Worm (Caenorhabditis elegans) whole organism, L1 larva: ENCODE measurements around the gene twf-2.

ENCODE experiments used
- C34B4.2 ChIP-seq: sonication (generic microtip); optimal IDR thresholded peaks from 2 replicates; lab custom pipeline; 2017; ENCODE audit warnings: mild to moderate bottlenecking, missing genetic modification characterization, missing compliant biosample characterization
- alr-1 ChIP-seq: fragments of 200-800 bp; sonication (Bioruptor generic); optimal IDR thresholded peaks from 2 replicates; lab custom pipeline; 2018; ENCODE audit warnings: borderline replicate concordance, mild to moderate bottlenecking, missing genetic modification characterization, missing compliant biosample characterization
- blmp-1 ChIP-seq: fragments of 150-350 bp; optimal IDR thresholded peaks from 2 replicates; lab custom pipeline; 2014; ENCODE audit warnings: missing biosample characterization, missing genetic modification characterization
- ceh-63 ChIP-seq: fragments of 200-800 bp; sonication (Bioruptor generic); optimal IDR thresholded peaks from 2 replicates; lab custom pipeline; 2018; ENCODE audit warnings: mild to moderate bottlenecking, missing genetic modification characterization, missing compliant biosample characterization
- ceh-8 ChIP-seq: fragments of 200-800 bp; sonication (Bioruptor generic); optimal IDR thresholded peaks from 2 replicates; lab custom pipeline; 2018; ENCODE audit warnings: mild to moderate bottlenecking, missing genetic modification characterization, moderate library complexity, missing compliant biosample characterization
- ceh-82 ChIP-seq, 3 experiments: fragments of 150-350 bp in 1 of 3; sonication (generic microtip) in 2 of 3; optimal IDR thresholded peaks; 2 replicates each; lab custom pipeline; 2014 to 2017; ENCODE audit warnings: missing biosample characterization in 3 of 3, missing genetic modification characterization in 3 of 3
- ces-1 ChIP-seq: fragments of 150-350 bp; optimal IDR thresholded peaks from 2 replicates; lab custom pipeline; 2014; ENCODE audit warnings: missing biosample characterization, missing genetic modification reagents, missing genetic modification characterization
- dpl-1 ChIP-seq, 3 experiments: fragments of 150-350 bp in 2 of 3; sonication (generic microtip) in 1 of 3; optimal IDR thresholded peaks; 2 replicates each; lab custom pipeline; 2014 to 2017; ENCODE audit warnings: missing biosample characterization in 3 of 3, missing genetic modification characterization in 3 of 3, missing genetic modification reagents in 3 of 3
- dsc-1 ChIP-seq: sonication (generic microtip); optimal IDR thresholded peaks from 2 replicates; lab custom pipeline; 2016; ENCODE audit warnings: mild to moderate bottlenecking, missing genetic modification characterization, missing compliant biosample characterization
- efl-1 ChIP-seq, 4 experiments: fragments of 150-350 bp; optimal IDR thresholded peaks in 3 of 4; peaks in 1 of 4; 1 replicate in 1 of 4; 2 replicates in 3 of 4; lab custom pipeline; 2014; ENCODE audit warnings: missing biosample characterization in 2 of 4, missing genetic modification characterization in 2 of 4, missing genetic modification reagents in 2 of 4
- egl-13 ChIP-seq: sonication (generic microtip); optimal IDR thresholded peaks from 2 replicates; lab custom pipeline; 2016; ENCODE audit warnings: missing genotype, missing genetic modification reagents, missing genetic modification characterization, missing compliant biosample characterization
- elt-2 ChIP-seq: sonication (generic microtip); optimal IDR thresholded peaks from 2 replicates; lab custom pipeline; 2016; ENCODE audit warnings: missing genetic modification characterization, mild to moderate bottlenecking, inconsistent platforms, missing compliant biosample characterization, missing genetic modification reagents
- elt-3 ChIP-seq, 6 experiments: fragments of 150-350 bp in 1 of 6; sonication (generic microtip); optimal IDR thresholded peaks; 2 replicates each; lab custom pipeline; 2017 to 2018; ENCODE audit warnings: missing biosample characterization in 6 of 6, missing genetic modification characterization in 6 of 6, inconsistent platforms in 1 of 6
- ets-5 ChIP-seq: fragments of 200-800 bp; sonication (Bioruptor generic); IDR thresholded peaks from 2 replicates; pipeline ENCODE4 v1.3.6; 2022; ENCODE audit warnings: missing genetic modification characterization, missing compliant biosample characterization
- fkh-10 ChIP-seq: sonication (generic microtip); optimal IDR thresholded peaks from 2 replicates; lab custom pipeline; 2017; ENCODE audit warnings: missing biosample characterization, missing genetic modification reagents, missing genetic modification characterization
- fkh-4 ChIP-seq: sonication (generic microtip); optimal IDR thresholded peaks from 2 replicates; lab custom pipeline; 2016; ENCODE audit warnings: missing compliant biosample characterization, missing genetic modification characterization, borderline replicate concordance
- irx-1 ChIP-seq: sonication (generic microtip); optimal IDR thresholded peaks from 2 replicates; lab custom pipeline; 2016; ENCODE audit warnings: missing genetic modification characterization, missing compliant biosample characterization
- isw-1 ChIP-seq: fragments of 200-800 bp; sonication (Bioruptor generic); IDR thresholded peaks from 2 replicates; pipeline ENCODE4 v1.3.6; 2022; ENCODE audit warnings: missing genetic modification characterization, missing compliant biosample characterization
- jun-1 ChIP-seq: fragments of 150-350 bp; optimal IDR thresholded peaks from 2 replicates; lab custom pipeline; 2014; ENCODE audit warnings: missing biosample characterization, missing genetic modification reagents, missing genetic modification characterization
- lin-14 ChIP-seq: fragments of 200-800 bp; sonication (Bioruptor generic); optimal IDR thresholded peaks from 2 replicates; lab custom pipeline; 2018; ENCODE audit warnings: mild to moderate bottlenecking, missing genetic modification characterization, moderate library complexity, missing compliant biosample characterization
- lin-35 ChIP-seq, 2 experiments: fragments of 150-350 bp; optimal IDR thresholded peaks; 2 replicates each; lab custom pipeline; 2014; ENCODE audit warnings: missing biosample characterization in 2 of 2, missing genetic modification characterization in 2 of 2, missing genetic modification reagents in 2 of 2
- lsy-2 ChIP-seq, 2 experiments: fragments of 150-350 bp; optimal IDR thresholded peaks; 2 replicates each; lab custom pipeline; 2014; ENCODE audit warnings: missing biosample characterization in 2 of 2, missing genetic modification characterization in 2 of 2
- mef-2 ChIP-seq: fragments of 150-350 bp; optimal IDR thresholded peaks from 2 replicates; lab custom pipeline; 2014; ENCODE audit warnings: missing biosample characterization, missing genetic modification characterization
- mep-1 ChIP-seq: fragments of 150-350 bp; optimal IDR thresholded peaks from 2 replicates; lab custom pipeline; 2014; ENCODE audit warnings: missing biosample characterization, missing genetic modification characterization
- nhr-19 ChIP-seq: fragments of 200-800 bp; sonication (Bioruptor generic); conservative IDR thresholded peaks from 2 replicates; pipeline ENCODE4 v1.3.6; 2022; ENCODE audit warnings: missing genetic modification characterization, missing compliant biosample characterization
- nhr-20 ChIP-seq: sonication (generic microtip); optimal IDR thresholded peaks from 2 replicates; lab custom pipeline; 2016; ENCODE audit warnings: mild to moderate bottlenecking, missing genetic modification characterization, missing compliant biosample characterization
- nhr-237 ChIP-seq: fragments of 150-350 bp; optimal IDR thresholded peaks from 2 replicates; lab custom pipeline; 2014; ENCODE audit warnings: missing biosample characterization, missing genetic modification characterization
- nhr-47 ChIP-seq: sonication (generic microtip); optimal IDR thresholded peaks from 2 replicates; lab custom pipeline; 2016; ENCODE audit warnings: mild to moderate bottlenecking, missing genetic modification characterization, moderate library complexity, missing compliant biosample characterization
- nhr-71 ChIP-seq: sonication (generic microtip); optimal IDR thresholded peaks from 2 replicates; lab custom pipeline; 2016; ENCODE audit warnings: mild to moderate bottlenecking, missing genetic modification characterization, moderate library complexity, missing compliant biosample characterization
- nhr-85 ChIP-seq: sonication (generic microtip); peaks from one replicate; lab custom pipeline; 2016; ENCODE audit warnings: missing genetic modification characterization, inconsistent platforms, missing compliant biosample characterization
- nhr-90 ChIP-seq: sonication (generic microtip); optimal IDR thresholded peaks from 2 replicates; lab custom pipeline; 2016; ENCODE audit warnings: mild to moderate bottlenecking, missing genetic modification characterization, missing compliant biosample characterization; ENCODE audit not compliant: poor library complexity
- rnt-1 ChIP-seq: sonication (generic microtip); optimal IDR thresholded peaks from 2 replicates; lab custom pipeline; 2016; ENCODE audit warnings: mild to moderate bottlenecking, missing genetic modification characterization, moderate library complexity, missing compliant biosample characterization
- snu-23 ChIP-seq: sonication (generic microtip); optimal IDR thresholded peaks from 2 replicates; lab custom pipeline; 2016; ENCODE audit warnings: missing genetic modification characterization, missing compliant biosample characterization
- sox-4 ChIP-seq: sonication (generic microtip); optimal IDR thresholded peaks from 2 replicates; lab custom pipeline; 2016; ENCODE audit warnings: missing genetic modification characterization, missing compliant biosample characterization
- sptf-1 ChIP-seq: fragments of 150-350 bp; optimal IDR thresholded peaks from 2 replicates; lab custom pipeline; 2014; ENCODE audit warnings: missing biosample characterization, missing genetic modification characterization
- tlp-1 ChIP-seq: fragments of 150-350 bp; optimal IDR thresholded peaks from 2 replicates; lab custom pipeline; 2014; ENCODE audit warnings: missing biosample characterization, missing genetic modification characterization

twf-2 gene

ce11 chrX:16402787-16403186 is 43.2 kb upstream of the twf-2 start:
- TF ChIP-seq lsy-2 (tag; optimal IDR thresholded peaks at IDR 0.05; lab: Kevin White, UChicago), result peak in 1 of 2 experiments; percentile 12
- TF ChIP-seq ceh-82 (tag; optimal IDR thresholded peaks at IDR 0.05; lab: Kevin White, UChicago), result no peak
- TF ChIP-seq nhr-237 (tag; lab: Kevin White, UChicago), result no peak
- TF ChIP-seq blmp-1 (tag; lab: Kevin White, UChicago), result peak; percentile 16
- peak; percentile 62 for TF ChIP-seq nhr-85 (tag; lab: Kevin White, UChicago)
- no peak for TF ChIP-seq dpl-1 (GFP tag; optimal IDR thresholded peaks at IDR 0.05; lab: Kevin White, UChicago)

ce11 chrX:16403424-16403823 is 42.6 kb upstream of the twf-2 start:
- TF ChIP-seq isw-1 (GFP tag; lab: Robert Waterston, UW), result no peak
- peak; percentile 6 for TF ChIP-seq rnt-1 (tag; lab: Kevin White, UChicago)
- no peak for TF ChIP-seq ceh-63 (GFP tag; lab: Kevin White, UChicago)

- TF ChIP-seq ces-1 (GFP tag; lab: Kevin White, UChicago) (no peak), nhr-71 (tag; lab: Kevin White, UChicago) (peak; percentile 28), sptf-1 (tag; lab: Kevin White, UChicago) (no peak), alr-1 (tag; lab: Kevin White, UChicago) (no peak), lin-35 (GFP tag; optimal IDR thresholded peaks at IDR 0.05; lab: Kevin White, UChicago) (peak in 1 of 2 experiments; percentile 38), fkh-4 (tag; lab: Kevin White, UChicago) (no peak), lin-14 (GFP tag; lab: Kevin White, UChicago) (peak; percentile 51), efl-1 (optimal IDR thresholded peaks at IDR 0.05; lab: Kevin White, UChicago) (no peak), efl-1 (GFP tag; optimal IDR thresholded peaks at IDR 0.05 in 1 of 2; lab: Kevin White, UChicago) (peak in 1 of 2 experiments; percentile 76), snu-23 (GFP tag; lab: Kevin White, UChicago) (peak; percentile 25), ets-5 (GFP tag; lab: Robert Waterston, UW) (no peak), ceh-8 (GFP tag; lab: Kevin White, UChicago) (no peak), nhr-20 (tag; lab: Kevin White, UChicago) (peak; percentile 10), ceh-63 (GFP tag; lab: Kevin White, UChicago) (no peak), nhr-85 (tag; lab: Kevin White, UChicago) (peak; percentile 83), nhr-19 (GFP tag; lab: Robert Waterston, UW) (peak; percentile 20; the same call in 1 of the 2 replicates), nhr-47 (tag; lab: Kevin White, UChicago) (peak; percentile 20), nhr-90 (tag; lab: Kevin White, UChicago) (peak; percentile 48), fkh-10 (no peak), mep-1 (tag; lab: Kevin White, UChicago) (peak; percentile 13), elt-2 (tag; lab: Kevin White, UChicago) (peak; percentile 40), elt-3 (tag; optimal IDR thresholded peaks at IDR 0.05; lab: Kevin White, UChicago) (peak in 1 of 6 experiments; percentile 53)
- TF ChIP-seq, all 84 proteins: peak for 13
Observed at ce11 chrX:16404815-16405214, 41.2 kb upstream of the twf-2 start.

- TF ChIP-seq nhr-90 (tag; lab: Kevin White, UChicago) (no peak), C34B4.2 (no peak), irx-1 (tag; lab: Kevin White, UChicago) (no peak), lsy-2 (tag; optimal IDR thresholded peaks at IDR 0.05; lab: Kevin White, UChicago) (no peak), dpl-1 (GFP tag; optimal IDR thresholded peaks at IDR 0.05; lab: Kevin White, UChicago) (no peak), nhr-85 (tag; lab: Kevin White, UChicago) (no peak), egl-13 (tag; lab: Kevin White, UChicago) (no peak), mef-2 (tag; lab: Kevin White, UChicago) (no peak), tlp-1 (tag; lab: Kevin White, UChicago) (no peak), fkh-4 (tag; lab: Kevin White, UChicago) (no peak), sox-4 (no peak), dsc-1 (tag; lab: Kevin White, UChicago) (no peak), jun-1 (tag; lab: Kevin White, UChicago) (no peak), lin-14 (GFP tag; lab: Kevin White, UChicago) (no peak)
Observed at ce11 chrX:16406632-16407031, 39.4 kb upstream of the twf-2 start.
